Worm (Caenorhabditis elegans) whole organism, L4 larva: ENCODE data around the gene rpi-2.

Experiments used
- F10B5.3 ChIP-seq: sonication (generic microtip); optimal IDR thresholded peaks from 2 replicates; lab custom pipeline; 2016; ENCODE audit warnings: mild to moderate bottlenecking, missing genetic modification characterization, missing compliant biosample characterization
- F37D6.2 ChIP-seq: sonication (generic microtip); optimal IDR thresholded peaks from 2 replicates; lab custom pipeline; 2016; ENCODE audit warnings: mild to moderate bottlenecking, missing genetic modification characterization, missing compliant biosample characterization
- F44E2.7 ChIP-seq: fragments of 200-800 bp; sonication (Bioruptor generic); IDR thresholded peaks from 2 replicates; pipeline ENCODE4 v2.1.2; 2022; ENCODE audit warnings: missing genetic modification characterization, missing compliant biosample characterization
- T26A8.4 ChIP-seq: fragments of 200-800 bp; sonication (Bioruptor generic); IDR thresholded peaks from 2 replicates; pipeline ENCODE4 v1.3.6; 2022; ENCODE audit warnings: missing genetic modification characterization, missing compliant biosample characterization
- Y48G9A.11 ChIP-seq: fragments of 200-800 bp; sonication (Bioruptor generic); IDR thresholded peaks from 2 replicates; pipeline ENCODE4 v1.3.6; 2022; ENCODE audit warnings: missing genetic modification reagents, missing genetic modification characterization, missing compliant biosample characterization
- Y75B8A.6 ChIP-seq: fragments of 200-800 bp; sonication (Bioruptor generic); IDR thresholded peaks from 2 replicates; pipeline ENCODE4 v1.3.6; 2022; ENCODE audit warnings: missing genetic modification reagents, missing genetic modification characterization, missing compliant biosample characterization
- ZK337.2 ChIP-seq: fragments of 200-800 bp; sonication (Bioruptor generic); IDR thresholded peaks from 2 replicates; pipeline ENCODE4 v1.3.6; 2022; ENCODE audit warnings: missing genetic modification reagents, missing genetic modification characterization, missing compliant biosample characterization
- aha-1 ChIP-seq: fragments of 150-350 bp; peaks from one replicate; lab custom pipeline; 2014; ENCODE audit warnings: missing biosample characterization, missing genetic modification characterization
- ceh-82 ChIP-seq: sonication (generic microtip); optimal IDR thresholded peaks from 2 replicates; lab custom pipeline; 2017; ENCODE audit warnings: missing biosample characterization, missing genetic modification characterization
- daf-12 ChIP-seq: fragments of 150-350 bp; optimal IDR thresholded peaks from 2 replicates; lab custom pipeline; 2014; ENCODE audit warnings: missing biosample characterization, missing genetic modification reagents, missing genetic modification characterization
- daf-16 ChIP-seq, 3 experiments: sonication (generic microtip); optimal IDR thresholded peaks; 2 replicates each; lab custom pipeline; 2016 to 2017; ENCODE audit warnings: missing genetic modification characterization in 3 of 3, missing genetic modification reagents in 3 of 3, mild to moderate bottlenecking in 2 of 3, missing compliant biosample characterization in 2 of 3, missing biosample characterization in 1 of 3, moderate library complexity in 1 of 3
- dmd-6 ChIP-seq: fragments of 200-800 bp; sonication (Bioruptor generic); IDR thresholded peaks from 2 replicates; pipeline ENCODE4 v1.3.6; 2022; ENCODE audit warnings: missing genetic modification reagents, missing genetic modification characterization, missing compliant biosample characterization
- dpl-1 ChIP-seq: fragments of 150-350 bp; optimal IDR thresholded peaks from 2 replicates; lab custom pipeline; 2014; ENCODE audit warnings: missing biosample characterization, missing genetic modification reagents, missing genetic modification characterization
- duxl-1 ChIP-seq: sonication (generic microtip); optimal IDR thresholded peaks from 2 replicates; lab custom pipeline; 2016; ENCODE audit warnings: mild to moderate bottlenecking, missing genetic modification characterization, moderate library complexity, missing compliant biosample characterization; ENCODE audit not compliant: poor library complexity
- dve-1 ChIP-seq: sonication (generic microtip); optimal IDR thresholded peaks from 2 replicates; lab custom pipeline; 2017; ENCODE audit warnings: antibody characterized with exemption, mild to moderate bottlenecking, missing genetic modification characterization, missing compliant biosample characterization; ENCODE audit not compliant: insufficient read depth
- egl-27 ChIP-seq: sonication (generic microtip); optimal IDR thresholded peaks from 3 replicates; lab custom pipeline; 2017; ENCODE audit warnings: missing biosample characterization, missing genetic modification reagents, missing genetic modification characterization
- egl-43 ChIP-seq: fragments of 200-800 bp; sonication (Bioruptor generic); IDR thresholded peaks from 2 replicates; pipeline ENCODE4 v1.3.6; 2022; ENCODE audit warnings: missing genetic modification reagents, missing genetic modification characterization, missing compliant biosample characterization
- fkh-10 ChIP-seq: fragments of 150-350 bp; optimal IDR thresholded peaks from 2 replicates; lab custom pipeline; 2014; ENCODE audit warnings: missing biosample characterization, missing genetic modification reagents, missing genetic modification characterization
- fos-1 ChIP-seq: fragments of 150-350 bp; optimal IDR thresholded peaks from 2 replicates; lab custom pipeline; 2014; ENCODE audit warnings: missing biosample characterization, missing genetic modification characterization
- gei-8 ChIP-seq: fragments of 200-800 bp; sonication (Bioruptor generic); optimal IDR thresholded peaks from 2 replicates; lab custom pipeline; 2018; ENCODE audit warnings: mild to moderate bottlenecking, missing genetic modification characterization, missing compliant biosample characterization
- hlh-11 ChIP-seq: fragments of 200-800 bp; sonication (Bioruptor generic); optimal IDR thresholded peaks from 2 replicates; lab custom pipeline; 2018; ENCODE audit warnings: mild to moderate bottlenecking, missing genetic modification characterization, missing compliant biosample characterization
- lin-1 ChIP-seq: fragments of 200-800 bp; sonication (Bioruptor generic); IDR thresholded peaks from 2 replicates; pipeline ENCODE4 v1.3.6; 2022; ENCODE audit warnings: missing genetic modification reagents, missing genetic modification characterization, missing compliant biosample characterization
- lin-13 ChIP-seq: fragments of 150-350 bp; optimal IDR thresholded peaks from 2 replicates; lab custom pipeline; 2014; ENCODE audit warnings: missing biosample characterization, missing genetic modification reagents, missing genetic modification characterization
- lin-15B ChIP-seq: fragments of 150-350 bp; sonication (generic microtip); optimal IDR thresholded peaks from 3 replicates; lab custom pipeline; 2014; ENCODE audit warnings: missing biosample characterization, missing genetic modification characterization
- lin-39 ChIP-seq: fragments of 150-350 bp; optimal IDR thresholded peaks from 2 replicates; lab custom pipeline; 2014; ENCODE audit warnings: missing biosample characterization, missing genetic modification reagents, missing genetic modification characterization
- mes-2 ChIP-seq: sonication (generic microtip); optimal IDR thresholded peaks from 2 replicates; lab custom pipeline; 2016; ENCODE audit warnings: missing genotype, mild to moderate bottlenecking, missing genetic modification characterization, missing compliant biosample characterization; ENCODE audit not compliant: poor library complexity, severe bottlenecking
- nhr-102 ChIP-seq: sonication (generic microtip); optimal IDR thresholded peaks from 2 replicates; lab custom pipeline; 2016; ENCODE audit warnings: mild to moderate bottlenecking, missing genetic modification characterization, moderate library complexity, missing compliant biosample characterization
- nhr-11 ChIP-seq: fragments of 150-350 bp; optimal IDR thresholded peaks from 2 replicates; lab custom pipeline; 2014; ENCODE audit warnings: missing biosample characterization, missing genetic modification characterization
- nhr-237 ChIP-seq: sonication (generic microtip); optimal IDR thresholded peaks from 2 replicates; lab custom pipeline; 2017; ENCODE audit warnings: missing biosample characterization, missing genetic modification characterization
- nhr-41 ChIP-seq: fragments of 200-800 bp; sonication (Bioruptor generic); IDR thresholded peaks from 2 replicates; pipeline ENCODE4 v1.3.6; 2022; ENCODE audit warnings: missing genetic modification reagents, missing genetic modification characterization, missing compliant biosample characterization
- nhr-42 ChIP-seq: fragments of 200-800 bp; sonication (Bioruptor generic); IDR thresholded peaks from 2 replicates; pipeline ENCODE4 v1.3.6; 2022; ENCODE audit warnings: missing genetic modification characterization, missing compliant biosample characterization
- nhr-48 ChIP-seq: sonication (generic microtip); optimal IDR thresholded peaks from 2 replicates; lab custom pipeline; 2016; ENCODE audit warnings: mild to moderate bottlenecking, missing genetic modification characterization, missing compliant biosample characterization
- nhr-6 ChIP-seq: fragments of 150-350 bp; optimal IDR thresholded peaks from 2 replicates; lab custom pipeline; 2014; ENCODE audit warnings: missing biosample characterization, missing genetic modification characterization
- nhr-77 ChIP-seq: fragments of 150-350 bp; optimal IDR thresholded peaks from 2 replicates; lab custom pipeline; 2014; ENCODE audit warnings: missing biosample characterization, missing genetic modification characterization
- pqm-1 ChIP-seq: sonication (generic microtip); optimal IDR thresholded peaks from 2 replicates; lab custom pipeline; 2017; ENCODE audit warnings: missing biosample characterization, missing genetic modification characterization
- skn-1 ChIP-seq: fragments of 150-350 bp; optimal IDR thresholded peaks from 2 replicates; lab custom pipeline; 2014; ENCODE audit warnings: missing biosample characterization, missing genetic modification characterization
- snpc-1.2 ChIP-seq: fragments of 200-800 bp; sonication (Bioruptor generic); IDR thresholded peaks from 2 replicates; pipeline ENCODE4 v1.3.6; 2022; ENCODE audit warnings: missing genetic modification reagents, missing genetic modification characterization, missing compliant biosample characterization
- unc-130 ChIP-seq: sonication (generic microtip); optimal IDR thresholded peaks from 2 replicates; lab custom pipeline; 2016; ENCODE audit warnings: missing genetic modification reagents, missing genetic modification characterization, missing compliant biosample characterization
- unc-62 ChIP-seq, 3 experiments: fragments of 150-350 bp in 1 of 3; sonication (generic microtip); optimal IDR thresholded peaks in 2 of 3; peaks in 1 of 3; 1 replicate in 1 of 3; 2 replicates in 2 of 3; lab custom pipeline; 2014 to 2017; ENCODE audit warnings: missing biosample characterization in 3 of 3, missing genetic modification characterization in 3 of 3, missing genetic modification reagents in 3 of 3, missing genotype in 1 of 3
- vab-7 ChIP-seq: fragments of 200-800 bp; sonication (Bioruptor generic); IDR thresholded peaks from 2 replicates; pipeline ENCODE4 v1.3.6; 2022; ENCODE audit warnings: missing genetic modification reagents, missing genetic modification characterization, missing compliant biosample characterization
- zfp-3 ChIP-seq: fragments of 200-800 bp; sonication (Bioruptor generic); conservative IDR thresholded peaks from 2 replicates; pipeline ENCODE4 v1.3.6; 2022; ENCODE audit warnings: missing genetic modification reagents, missing genetic modification characterization, missing compliant biosample characterization
- ztf-7 ChIP-seq: fragments of 150-350 bp; optimal IDR thresholded peaks from 2 replicates; lab custom pipeline; 2014; ENCODE audit warnings: missing biosample characterization, missing genetic modification characterization

rpi-2 gene

ce11 chrIV:1709695-1710315 lies 1.3 kb upstream of the rpi-2 start, which contains the start of the genes pbs-1 and K08D12.3 (continued):
- TF ChIP-seq ZK337.2 (GFP tag; lab: Robert Waterston, UW) (no peak), nhr-102 (peak; percentile 75), daf-16 (GFP tag; optimal IDR thresholded peaks at IDR 0.05; lab: Kevin White, UChicago) (no peak), daf-16 (tag; optimal IDR thresholded peaks at IDR 0.05; lab: Kevin White, UChicago) (peak; percentile 25), dve-1 (peak; percentile 88), ceh-82 (tag; lab: Kevin White, UChicago) (no peak), ztf-7 (peak; percentile 35), skn-1 (tag; lab: Kevin White, UChicago) (no peak), fkh-10 (no peak), F44E2.7 (GFP tag; lab: Robert Waterston, UW) (no peak), fos-1 (no peak), nhr-41 (GFP tag; lab: Robert Waterston, UW) (no peak), daf-12 (tag; lab: Kevin White, UChicago) (no peak), egl-27 (tag; lab: Kevin White, UChicago) (no peak), aha-1 (peak; percentile 71), T26A8.4 (GFP tag; lab: Robert Waterston, UW) (peak; percentile 76), egl-43 (GFP tag; lab: Robert Waterston, UW) (no peak), F37D6.2 (tag; lab: Kevin White, UChicago) (no peak), gei-8 (GFP tag; lab: Kevin White, UChicago) (no peak), nhr-11 (tag; lab: Kevin White, UChicago) (peak; percentile 40), lin-13 (GFP tag; lab: Kevin White, UChicago) (peak; percentile 59), hlh-11 (tag; lab: Kevin White, UChicago) (peak; percentile 79), nhr-77 (tag; lab: Kevin White, UChicago) (peak; percentile 14), mes-2 (tag; lab: Kevin White, UChicago) (peak; percentile 83), Y48G9A.11 (no peak), zfp-3 (no peak), dmd-6 (GFP tag; lab: Robert Waterston, UW) (peak; percentile 58), nhr-42 (0 out of 2 replicates have a peak, but pooled peaks have one; percentile 26), lin-39 (tag; lab: Kevin White, UChicago) (no peak), nhr-6 (tag; lab: Kevin White, UChicago) (peak; percentile 62), lin-1 (GFP tag; lab: Robert Waterston, UW) (no peak), unc-130 (GFP tag; lab: Kevin White, UChicago) (no peak), F10B5.3 (tag; lab: Kevin White, UChicago) (peak; percentile 19), snpc-1.2 (GFP tag; lab: Robert Waterston, UW) (0 out of 2 replicates have a peak, but pooled peaks have one; percentile 40), nhr-48 (tag; lab: Kevin White, UChicago) (peak; percentile 6), nhr-237 (tag; lab: Kevin White, UChicago) (no peak), lin-15B (tag; lab: Kevin White, UChicago) (no peak), unc-62 (GFP tag; optimal IDR thresholded peaks at IDR 0.05 in 1 of 2; lab: Kevin White, UChicago) (no peak), unc-62 (tag; optimal IDR thresholded peaks at IDR 0.05; lab: Kevin White, UChicago) (no peak), Y75B8A.6 (GFP tag; lab: Robert Waterston, UW) (no peak), pqm-1 (tag; lab: Kevin White, UChicago) (no peak), dpl-1 (peak; percentile 93), duxl-1 (tag; lab: Kevin White, UChicago) (peak; percentile 6), vab-7 (GFP tag; lab: Robert Waterston, UW) (no peak)
